Worm (Caenorhabditis elegans) whole organism, late embryonic: ENCODE results near the gene T25B9.11.

Source experiments
- C08G9.2 ChIP-seq: sonication (generic microtip); optimal IDR thresholded peaks from 2 replicates; lab custom pipeline; 2016; ENCODE audit warnings: mild to moderate bottlenecking, missing genetic modification characterization, moderate library complexity, missing compliant biosample characterization
- K02D7.2 ChIP-seq: sonication (generic microtip); optimal IDR thresholded peaks from 2 replicates; lab custom pipeline; 2017; ENCODE audit warnings: mild to moderate bottlenecking, missing genetic modification characterization, missing compliant biosample characterization
- T23F11.4 ChIP-seq: fragments of 200-800 bp; sonication (Bioruptor generic); optimal IDR thresholded peaks from 2 replicates; lab custom pipeline; 2018; ENCODE audit warnings: mild to moderate bottlenecking, missing genetic modification characterization, missing compliant biosample characterization
- ama-1 ChIP-seq: fragments of 150-350 bp; optimal IDR thresholded peaks from 2 replicates; lab custom pipeline; 2014
- ceh-14 ChIP-seq: sonication (generic microtip); optimal IDR thresholded peaks from 2 replicates; lab custom pipeline; 2016; ENCODE audit warnings: missing genotype, missing genetic modification characterization, missing compliant biosample characterization
- ceh-2 ChIP-seq: sonication (generic microtip); optimal IDR thresholded peaks from 2 replicates; lab custom pipeline; 2016; ENCODE audit warnings: missing genotype, missing genetic modification characterization, missing compliant biosample characterization
- ceh-34 ChIP-seq: sonication (generic microtip); optimal IDR thresholded peaks from 2 replicates; lab custom pipeline; 2016; ENCODE audit warnings: mild to moderate bottlenecking, missing genetic modification characterization, missing compliant biosample characterization
- ceh-48 ChIP-seq: sonication (generic microtip); optimal IDR thresholded peaks from 2 replicates; lab custom pipeline; 2016; ENCODE audit warnings: missing genetic modification characterization, inconsistent platforms, missing compliant biosample characterization
- ceh-6 ChIP-seq: fragments of 200-800 bp; sonication (Bioruptor generic); optimal IDR thresholded peaks from 2 replicates; lab custom pipeline; 2018; ENCODE audit warnings: mild to moderate bottlenecking, missing genetic modification characterization, missing compliant biosample characterization
- ceh-9 ChIP-seq: sonication (generic microtip); optimal IDR thresholded peaks from 2 replicates; lab custom pipeline; 2016; ENCODE audit warnings: mild to moderate bottlenecking, missing genetic modification characterization, inconsistent platforms, missing compliant biosample characterization
- dmd-4 ChIP-seq: sonication (generic microtip); optimal IDR thresholded peaks from 2 replicates; lab custom pipeline; 2016; ENCODE audit warnings: borderline replicate concordance, missing genetic modification characterization, missing compliant biosample characterization
- elt-2 ChIP-seq: sonication (generic microtip); optimal IDR thresholded peaks from 2 replicates; lab custom pipeline; 2016; ENCODE audit warnings: missing genetic modification reagents, missing genetic modification characterization, missing compliant biosample characterization
- ets-4 ChIP-seq: sonication (generic microtip); optimal IDR thresholded peaks from 2 replicates; lab custom pipeline; 2016; ENCODE audit warnings: missing genetic modification characterization, missing compliant biosample characterization
- fkh-6 ChIP-seq: sonication (generic microtip); optimal IDR thresholded peaks from 2 replicates; lab custom pipeline; 2016; ENCODE audit warnings: missing genetic modification characterization, missing compliant biosample characterization
- gmeb-2 ChIP-seq: sonication (generic microtip); optimal IDR thresholded peaks from 2 replicates; lab custom pipeline; 2016; ENCODE audit warnings: missing genetic modification characterization, inconsistent platforms, missing compliant biosample characterization
- hlh-8 ChIP-seq: sonication (generic microtip); optimal IDR thresholded peaks from 2 replicates; lab custom pipeline; 2016; ENCODE audit warnings: missing genotype, missing genetic modification characterization, missing compliant biosample characterization
- lin-11 ChIP-seq: fragments of 200-800 bp; sonication (Bioruptor generic); optimal IDR thresholded peaks from 2 replicates; lab custom pipeline; 2018; ENCODE audit warnings: mild to moderate bottlenecking, missing genetic modification characterization, missing compliant biosample characterization
- madf-2 ChIP-seq: sonication (generic microtip); optimal IDR thresholded peaks from 2 replicates; lab custom pipeline; 2017; ENCODE audit warnings: missing genetic modification characterization, missing compliant biosample characterization
- nfya-1 ChIP-seq: sonication (generic microtip); optimal IDR thresholded peaks from 2 replicates; lab custom pipeline; 2017; ENCODE audit warnings: missing genetic modification characterization, mild to moderate bottlenecking, missing compliant biosample characterization, antibody characterized with exemption, moderate library complexity
- nhr-11 ChIP-seq: fragments of 150-350 bp; optimal IDR thresholded peaks from 2 replicates; lab custom pipeline; 2014; ENCODE audit warnings: missing biosample characterization, missing genetic modification characterization
- nhr-232 ChIP-seq: sonication (generic microtip); optimal IDR thresholded peaks from 2 replicates; lab custom pipeline; 2016; ENCODE audit warnings: missing genetic modification characterization, missing compliant biosample characterization
- npax-4 ChIP-seq: sonication (generic microtip); optimal IDR thresholded peaks from 2 replicates; lab custom pipeline; 2016; ENCODE audit warnings: missing genetic modification characterization, missing compliant biosample characterization
- pat-9 ChIP-seq: fragments of 200-800 bp; sonication (Bioruptor generic); optimal IDR thresholded peaks from 2 replicates; lab custom pipeline; 2018; ENCODE audit warnings: mild to moderate bottlenecking, missing genetic modification characterization, moderate library complexity, missing compliant biosample characterization
- pros-1 ChIP-seq: fragments of 150-350 bp; optimal IDR thresholded peaks from 2 replicates; lab custom pipeline; 2014; ENCODE audit warnings: missing biosample characterization, missing genetic modification reagents, missing genetic modification characterization
- rnt-1 ChIP-seq: sonication (generic microtip); optimal IDR thresholded peaks from 2 replicates; lab custom pipeline; 2016; ENCODE audit warnings: missing genetic modification characterization, missing compliant biosample characterization
- tbx-2 ChIP-seq: sonication (generic microtip); optimal IDR thresholded peaks from 2 replicates; lab custom pipeline; 2016; ENCODE audit warnings: missing genetic modification characterization, missing compliant biosample characterization
- tbx-7 ChIP-seq: sonication (generic microtip); optimal IDR thresholded peaks from 2 replicates; lab custom pipeline; 2016; ENCODE audit warnings: missing genotype, missing genetic modification characterization, missing compliant biosample characterization
- ttx-3 ChIP-seq: sonication (generic microtip); optimal IDR thresholded peaks from 2 replicates; lab custom pipeline; 2016; ENCODE audit warnings: missing genetic modification reagents, missing genetic modification characterization, missing compliant biosample characterization
- unc-3 ChIP-seq, 2 experiments: fragments of 200-800 bp in 1 of 2; sonication (Bioruptor generic) in 1 of 2; sonication (generic microtip) in 1 of 2; conservative IDR thresholded peaks in 1 of 2; optimal IDR thresholded peaks in 1 of 2; 2 replicates each; pipeline versions ENCODE4 v1.3.6 to Lab custom; 2016 to 2022; ENCODE audit warnings: missing compliant biosample characterization in 2 of 2, missing genetic modification characterization in 2 of 2, missing genetic modification reagents in 1 of 2
- ztf-16 ChIP-seq: sonication (generic microtip); optimal IDR thresholded peaks from 2 replicates; lab custom pipeline; 2017; ENCODE audit warnings: missing genetic modification characterization, missing compliant biosample characterization

The T25B9.11 gene

ce11 chrIV:10798604-10799003 lies 34.3 kb downstream of the T25B9.11 start:
- peak; percentile 36 for TF ChIP-seq elt-2 (tag; lab: Kevin White, UChicago)
- no peak for TF ChIP-seq ttx-3 (tag; lab: Kevin White, UChicago)

DNA sequence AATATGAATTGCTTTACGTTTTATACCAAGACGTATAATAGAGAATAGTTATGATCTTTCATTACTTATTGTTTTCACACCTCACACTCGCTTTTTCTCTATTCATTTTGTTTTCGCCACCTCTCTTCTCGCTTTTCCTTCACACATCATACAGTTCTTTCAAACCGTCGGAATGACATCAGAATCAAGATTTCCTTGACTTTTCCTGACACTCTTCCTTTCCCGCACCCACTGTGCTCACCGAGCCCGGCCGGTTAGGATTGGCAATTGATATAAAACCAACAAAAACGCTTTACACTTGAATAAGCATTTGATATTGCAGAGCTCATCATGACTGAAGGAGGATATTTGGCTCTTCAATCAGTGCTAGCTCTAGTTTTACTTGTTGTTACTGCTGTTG lies 35.0 kb downstream of the T25B9.11 start, which contains the start of gene zipt-2.1:
Gene zipt-2.1, plus strand, starts transcription at position 301 of the 400 bp plus-strand sequence.
- no peak for TF ChIP-seq tbx-2 (tag; lab: Kevin White, UChicago)
- no peak for TF ChIP-seq K02D7.2 (tag; lab: Kevin White, UChicago)
- TF ChIP-seq T23F11.4 (GFP tag; lab: Kevin White, UChicago), result no peak
- TF ChIP-seq ceh-14 (tag; lab: Kevin White, UChicago), result no peak
- no peak for TF ChIP-seq ama-1 (lab: Kevin White, UChicago)
- TF ChIP-seq gmeb-2 (tag; lab: Kevin White, UChicago), result no peak
- TF ChIP-seq ets-4 (tag; lab: Kevin White, UChicago), result no peak
- TF ChIP-seq unc-3 (GFP tag; conservative IDR thresholded peaks at IDR 0.05; lab: Robert Waterston, UW), result no peak
- TF ChIP-seq unc-3 (tag; optimal IDR thresholded peaks at IDR 0.05; lab: Kevin White, UChicago), result no peak
- TF ChIP-seq pros-1 (tag; lab: Kevin White, UChicago), result no peak
- TF ChIP-seq fkh-6 (tag; lab: Kevin White, UChicago), result no peak

- TF ChIP-seq elt-2 (tag; lab: Kevin White, UChicago), result no peak
- peak; percentile 85 for TF ChIP-seq hlh-8 (tag; lab: Kevin White, UChicago)
- no peak for TF ChIP-seq pat-9 (tag; lab: Kevin White, UChicago)
Observed at ce11 chrIV:10803973-10804372, 39.7 kb downstream of the T25B9.11 start.

ce11 chrIV:10810820-10811219 lies 46.5 kb downstream of the T25B9.11 start:
- peak; percentile 21 for TF ChIP-seq elt-2 (tag; lab: Kevin White, UChicago)
- TF ChIP-seq lin-11 (tag; lab: Kevin White, UChicago), result no peak

DNA sequence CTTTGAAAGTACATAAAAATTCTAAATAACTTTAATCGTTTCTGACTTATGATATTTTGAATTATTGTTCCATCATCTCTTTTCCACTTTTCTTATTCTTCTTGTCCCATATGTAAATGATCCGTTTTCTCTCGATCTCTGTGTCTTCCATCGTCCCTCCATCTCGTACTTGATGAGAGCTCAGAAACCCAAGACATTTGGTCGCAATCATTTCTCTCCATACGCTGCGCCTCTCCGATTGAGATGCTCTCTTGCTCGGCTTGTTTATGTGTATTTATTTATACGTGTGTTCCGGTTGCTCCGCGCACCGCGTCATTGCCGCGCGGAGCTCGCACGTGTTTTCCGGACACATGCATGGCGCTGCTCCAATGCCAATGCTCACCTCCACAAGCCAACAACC lies 47.1 kb downstream of the T25B9.11 start:
- TF ChIP-seq nhr-232 (tag; lab: Kevin White, UChicago) (no peak), pros-1 (tag; lab: Kevin White, UChicago) (no peak), ztf-16 (tag; lab: Kevin White, UChicago) (no peak), C08G9.2 (tag; lab: Kevin White, UChicago) (no peak), dmd-4 (tag; lab: Kevin White, UChicago) (no peak), npax-4 (tag; lab: Kevin White, UChicago) (no peak), unc-3 (GFP tag; conservative IDR thresholded peaks at IDR 0.05; lab: Robert Waterston, UW) (no peak), unc-3 (tag; optimal IDR thresholded peaks at IDR 0.05; lab: Kevin White, UChicago) (no peak), ceh-2 (tag; lab: Kevin White, UChicago) (no peak), nhr-11 (tag; lab: Kevin White, UChicago) (no peak), nfya-1 (tag; lab: Kevin White, UChicago) (no peak), tbx-7 (tag; lab: Kevin White, UChicago) (no peak), rnt-1 (tag; lab: Kevin White, UChicago) (peak; percentile 1), madf-2 (tag; lab: Kevin White, UChicago) (no peak), ceh-9 (tag; lab: Kevin White, UChicago) (no peak), ceh-34 (tag; lab: Kevin White, UChicago) (peak; percentile 45), hlh-8 (tag; lab: Kevin White, UChicago) (peak; percentile 21), ceh-48 (tag; lab: Kevin White, UChicago) (no peak), tbx-2 (tag; lab: Kevin White, UChicago) (peak; percentile 10), gmeb-2 (tag; lab: Kevin White, UChicago) (no peak), ets-4 (tag; lab: Kevin White, UChicago) (peak; percentile 61)

- TF ChIP-seq ama-1 (lab: Kevin White, UChicago), result no peak
- TF ChIP-seq ceh-6 (GFP tag; lab: Kevin White, UChicago), result no peak
Observed at ce11 chrIV:10812099-10812498, 47.8 kb downstream of the T25B9.11 start, which contains the start of gene miz-1. miz-1 (plus strand) TSS chrIV:10812399.
